Fruit fly (Drosophila melanogaster) whole organism, embryonic: Measurements from ENCODE around the gene Pcif1.

ENCODE experiments used
- CG10431 ChIP-seq: fragments of 200-800 bp; sonication (Bioruptor generic); optimal IDR thresholded peaks from 3 replicates; lab custom pipeline; 2018; ENCODE audit warnings: missing biosample characterization, mild to moderate bottlenecking, missing genetic modification characterization
- CG10979 ChIP-seq: fragments of 200-800 bp; sonication (Bioruptor generic); optimal IDR thresholded peaks from 2 replicates; lab custom pipeline; 2018; ENCODE audit warnings: missing biosample characterization, mild to moderate bottlenecking, missing genetic modification characterization, moderate library complexity
- CG11456 ChIP-seq: fragments of 200-800 bp; sonication (Bioruptor generic); IDR thresholded peaks from 3 replicates; pipeline ENCODE4 v1.3.6; 2022; ENCODE audit warnings: missing biosample characterization, missing genetic modification characterization
- CG11560 ChIP-seq: fragments of 200-800 bp; sonication (Bioruptor generic); IDR thresholded peaks from 3 replicates; pipeline ENCODE4 v1.3.6; 2022; ENCODE audit warnings: missing biosample characterization, missing genetic modification characterization
- CG13624 ChIP-seq: fragments of 200-800 bp; sonication (Bioruptor generic); optimal IDR thresholded peaks from 2 replicates; lab custom pipeline; 2016; ENCODE audit warnings: missing biosample characterization, missing genetic modification characterization
- CG17612 ChIP-seq: fragments of 200-800 bp; sonication (Bioruptor generic); IDR thresholded peaks from 2 replicates; pipeline ENCODE4 v1.3.6; 2022; ENCODE audit warnings: missing biosample characterization, missing genetic modification characterization
- CG30020 ChIP-seq: fragments of 200-800 bp; optimal IDR thresholded peaks from 2 replicates; lab custom pipeline; 2019; ENCODE audit warnings: missing biosample characterization, mild to moderate bottlenecking, missing genetic modification characterization, moderate library complexity
- CG3281 ChIP-seq: fragments of 200-800 bp; sonication (Bioruptor generic); optimal IDR thresholded peaks from 3 replicates; lab custom pipeline; 2017; ENCODE audit warnings: missing biosample characterization, mild to moderate bottlenecking, missing genetic modification characterization
- CG4707 ChIP-seq: fragments of 200-800 bp; sonication (Bioruptor generic); optimal IDR thresholded peaks from 2 replicates; lab custom pipeline; 2018; ENCODE audit warnings: missing biosample characterization, mild to moderate bottlenecking, missing genetic modification characterization, moderate library complexity
- CG6813 ChIP-seq: fragments of 200-800 bp; sonication (Bioruptor generic); optimal IDR thresholded peaks from 2 replicates; lab custom pipeline; 2017; ENCODE audit warnings: missing biosample characterization, missing genetic modification characterization, mild to moderate bottlenecking, moderate library complexity, missing genetic modification reagents
- CG6854 ChIP-seq: fragments of 200-800 bp; sonication (Bioruptor generic); optimal IDR thresholded peaks from 3 replicates; lab custom pipeline; 2017; ENCODE audit warnings: missing biosample characterization, mild to moderate bottlenecking, missing genetic modification characterization
- CG7963 ChIP-seq: fragments of 200-800 bp; sonication (Bioruptor generic); IDR thresholded peaks from 3 replicates; pipeline ENCODE4 v1.3.6; 2022; ENCODE audit warnings: missing biosample characterization, missing genetic modification characterization; ENCODE audit not compliant: partially characterized antibody
- CG8944 ChIP-seq: fragments of 200-800 bp; sonication (Bioruptor generic); optimal IDR thresholded peaks from 3 replicates; lab custom pipeline; 2016; ENCODE audit warnings: missing biosample characterization, missing genetic modification characterization
- Camta ChIP-seq: fragments of 200-800 bp; sonication (Bioruptor generic); optimal IDR thresholded peaks from 2 replicates; lab custom pipeline; 2016; ENCODE audit warnings: missing biosample characterization, missing genetic modification characterization
- Chrac-16 ChIP-seq: fragments of 200-800 bp; sonication (Bioruptor generic); optimal IDR thresholded peaks from 3 replicates; lab custom pipeline; 2016; ENCODE audit warnings: missing biosample characterization, missing genetic modification characterization
- D ChIP-seq, 2 experiments: fragments of 200-800 bp in 1 of 2; fragments of >200 bp in 1 of 2; sonication (Bioruptor generic) in 1 of 2; optimal IDR thresholded peaks; 2 replicates in 1 of 2; 3 replicates in 1 of 2; lab custom pipeline; 2017; ENCODE audit warnings: mild to moderate bottlenecking in 1 of 2, missing biosample characterization in 1 of 2, missing genetic modification characterization in 1 of 2, missing genetic modification reagents in 1 of 2
- Dfd ChIP-seq, 2 experiments: fragments of >200 bp; optimal IDR thresholded peaks; 2 replicates each; lab custom pipeline; 2017; ENCODE audit warnings: missing biosample characterization in 2 of 2, missing genetic modification characterization in 2 of 2
- Fer2 ChIP-seq: fragments of 200-800 bp; sonication (Bioruptor generic); optimal IDR thresholded peaks from 2 replicates; lab custom pipeline; 2018; ENCODE audit warnings: missing biosample characterization, mild to moderate bottlenecking, missing genetic modification characterization, moderate library complexity
- Fer3 ChIP-seq: fragments of 200-800 bp; sonication (Bioruptor generic); optimal IDR thresholded peaks from 2 replicates; lab custom pipeline; 2018; ENCODE audit warnings: missing biosample characterization, mild to moderate bottlenecking, missing genetic modification characterization, moderate library complexity
- HLH54F ChIP-seq: fragments of 200-800 bp; sonication (Bioruptor generic); optimal IDR thresholded peaks from 3 replicates; lab custom pipeline; 2016; ENCODE audit warnings: missing biosample characterization, missing genetic modification characterization
- HmgD ChIP-seq: fragments of 200-800 bp; sonication (Bioruptor generic); optimal IDR thresholded peaks from 3 replicates; lab custom pipeline; 2016; ENCODE audit warnings: missing biosample characterization, missing genetic modification characterization
- Hr78 ChIP-seq, 2 experiments: fragments of 200-800 bp in 1 of 2; fragments of >200 bp in 1 of 2; sonication (Bioruptor generic) in 1 of 2; optimal IDR thresholded peaks; 2 replicates each; lab custom pipeline; 2017 to 2019; ENCODE audit warnings: missing biosample characterization in 2 of 2, missing genetic modification characterization in 2 of 2, mild to moderate bottlenecking in 1 of 2, moderate library complexity in 1 of 2
- Kr ChIP-seq: fragments of 200-800 bp; sonication (Bioruptor generic); optimal IDR thresholded peaks from 2 replicates; lab custom pipeline; 2017; ENCODE audit warnings: missing biosample characterization, mild to moderate bottlenecking, missing genetic modification characterization
- Max ChIP-seq: fragments of 200-800 bp; sonication (Bioruptor generic); optimal IDR thresholded peaks from 2 replicates; lab custom pipeline; 2016; ENCODE audit warnings: missing biosample characterization, mild to moderate bottlenecking, missing genetic modification characterization
- NC2β ChIP-seq: fragments of 200-800 bp; sonication (Bioruptor generic); optimal IDR thresholded peaks from 2 replicates; lab custom pipeline; 2016; ENCODE audit warnings: missing biosample characterization, missing genetic modification characterization
- Nf-YC ChIP-seq: fragments of 200-800 bp; optimal IDR thresholded peaks from 3 replicates; lab custom pipeline; 2019; ENCODE audit warnings: missing biosample characterization, mild to moderate bottlenecking, missing genetic modification characterization, moderate library complexity
- Sox100B ChIP-seq: fragments of 200-800 bp; sonication (Bioruptor generic); optimal IDR thresholded peaks from 3 replicates; lab custom pipeline; 2018; ENCODE audit warnings: missing biosample characterization, mild to moderate bottlenecking, missing genetic modification characterization
- Vsx1 ChIP-seq: fragments of 200-800 bp; sonication (Bioruptor generic); optimal IDR thresholded peaks from 2 replicates; lab custom pipeline; 2017; ENCODE audit warnings: missing biosample characterization, mild to moderate bottlenecking, missing genetic modification characterization, missing genetic modification reagents
- ab ChIP-seq: fragments of 200-800 bp; sonication (Bioruptor generic); optimal IDR thresholded peaks from 2 replicates; lab custom pipeline; 2016; ENCODE audit warnings: missing biosample characterization, missing genetic modification characterization
- ci ChIP-seq: fragments of 200-800 bp; sonication (Bioruptor generic); IDR thresholded peaks from 3 replicates; pipeline ENCODE4 v1.3.6; 2022; ENCODE audit warnings: missing biosample characterization, missing genetic modification characterization
- fd96Cb ChIP-seq: fragments of 200-800 bp; sonication (Bioruptor generic); optimal IDR thresholded peaks from 2 replicates; lab custom pipeline; 2018; ENCODE audit warnings: missing biosample characterization, mild to moderate bottlenecking, missing genetic modification characterization, moderate library complexity
- gem ChIP-seq: fragments of 200-800 bp; sonication (Bioruptor generic); optimal IDR thresholded peaks from 2 replicates; lab custom pipeline; 2019; ENCODE audit warnings: missing biosample characterization, mild to moderate bottlenecking, missing genetic modification characterization, moderate library complexity
- hkb ChIP-seq, 2 experiments: fragments of 200-800 bp in 1 of 2; fragments of >200 bp in 1 of 2; sonication (Bioruptor generic) in 1 of 2; IDR thresholded peaks in 1 of 2; optimal IDR thresholded peaks in 1 of 2; 2 replicates each; pipeline versions ENCODE4 v1.3.6 to Lab custom; 2017 to 2022; ENCODE audit warnings: missing biosample characterization in 1 of 2, missing genetic modification characterization in 1 of 2
- kay ChIP-seq: fragments of 200-800 bp; sonication (Bioruptor generic); optimal IDR thresholded peaks from 2 replicates; lab custom pipeline; 2016; ENCODE audit warnings: missing biosample characterization, missing genetic modification characterization
- pzg ChIP-seq: fragments of 200-800 bp; sonication (Bioruptor generic); optimal IDR thresholded peaks from 3 replicates; lab custom pipeline; 2018; ENCODE audit warnings: missing biosample characterization, mild to moderate bottlenecking, missing genetic modification characterization, moderate library complexity
- schlank ChIP-seq: fragments of 200-800 bp; sonication (Bioruptor generic); optimal IDR thresholded peaks from 2 replicates; lab custom pipeline; 2018; ENCODE audit warnings: missing biosample characterization, mild to moderate bottlenecking, missing genetic modification characterization
- seq ChIP-seq: fragments of 200-800 bp; sonication (Bioruptor generic); IDR thresholded peaks from 2 replicates; pipeline ENCODE4 v1.3.6; 2022; ENCODE audit warnings: missing biosample characterization, missing genetic modification characterization
- sima ChIP-seq: fragments of 200-800 bp; sonication (Bioruptor generic); optimal IDR thresholded peaks from 2 replicates; lab custom pipeline; 2016; ENCODE audit warnings: missing biosample characterization, missing genetic modification characterization
- slbo ChIP-seq: fragments of 200-800 bp; sonication (Bioruptor generic); IDR thresholded peaks from 2 replicates; pipeline ENCODE4 v1.3.6; 2022; ENCODE audit warnings: missing biosample characterization, missing genetic modification characterization
- slou ChIP-seq: fragments of 200-800 bp; sonication (Bioruptor generic); optimal IDR thresholded peaks from 3 replicates; lab custom pipeline; 2016; ENCODE audit warnings: missing biosample characterization, missing genetic modification characterization
- sob ChIP-seq: fragments of 200-800 bp; sonication (Bioruptor generic); IDR thresholded peaks from 2 replicates; pipeline ENCODE4 v1.3.6; 2022; ENCODE audit warnings: missing biosample characterization, missing genetic modification characterization
- trh ChIP-seq: fragments of 200-800 bp; sonication (Bioruptor generic); optimal IDR thresholded peaks from 2 replicates; lab custom pipeline; 2016; ENCODE audit warnings: missing biosample characterization, missing genetic modification characterization
- twi ChIP-seq: fragments of 200-800 bp; optimal IDR thresholded peaks from 2 replicates; lab custom pipeline; 2019; ENCODE audit warnings: missing biosample characterization, mild to moderate bottlenecking, missing genetic modification characterization, moderate library complexity
- usp ChIP-seq: fragments of >200 bp; optimal IDR thresholded peaks from 2 replicates; lab custom pipeline; 2017; ENCODE audit warnings: missing biosample characterization, missing genetic modification characterization
- wdn ChIP-seq: fragments of 200-800 bp; sonication (Bioruptor generic); IDR thresholded peaks from 2 replicates; pipeline ENCODE4 v1.3.6; 2022; ENCODE audit warnings: missing biosample characterization, missing genetic modification characterization
- wek ChIP-seq: fragments of 200-800 bp; sonication (Bioruptor generic); optimal IDR thresholded peaks from 3 replicates; lab custom pipeline; 2018; ENCODE audit warnings: missing biosample characterization, mild to moderate bottlenecking, missing genetic modification characterization, moderate library complexity
- wor ChIP-seq: fragments of 200-800 bp; sonication (Bioruptor generic); IDR thresholded peaks from 2 replicates; pipeline ENCODE4 v1.3.6; 2022; ENCODE audit warnings: missing biosample characterization, missing genetic modification characterization
- z ChIP-seq: fragments of 200-800 bp; sonication (Bioruptor generic); IDR thresholded peaks from 3 replicates; pipeline ENCODE4 v1.3.6; 2022; ENCODE audit warnings: missing biosample characterization, missing genetic modification characterization
- zf30C ChIP-seq: fragments of 200-800 bp; sonication (Bioruptor generic); optimal IDR thresholded peaks from 3 replicates; lab custom pipeline; 2018; ENCODE audit warnings: missing biosample characterization, mild to moderate bottlenecking, missing genetic modification characterization

The Pcif1 gene

DNA sequence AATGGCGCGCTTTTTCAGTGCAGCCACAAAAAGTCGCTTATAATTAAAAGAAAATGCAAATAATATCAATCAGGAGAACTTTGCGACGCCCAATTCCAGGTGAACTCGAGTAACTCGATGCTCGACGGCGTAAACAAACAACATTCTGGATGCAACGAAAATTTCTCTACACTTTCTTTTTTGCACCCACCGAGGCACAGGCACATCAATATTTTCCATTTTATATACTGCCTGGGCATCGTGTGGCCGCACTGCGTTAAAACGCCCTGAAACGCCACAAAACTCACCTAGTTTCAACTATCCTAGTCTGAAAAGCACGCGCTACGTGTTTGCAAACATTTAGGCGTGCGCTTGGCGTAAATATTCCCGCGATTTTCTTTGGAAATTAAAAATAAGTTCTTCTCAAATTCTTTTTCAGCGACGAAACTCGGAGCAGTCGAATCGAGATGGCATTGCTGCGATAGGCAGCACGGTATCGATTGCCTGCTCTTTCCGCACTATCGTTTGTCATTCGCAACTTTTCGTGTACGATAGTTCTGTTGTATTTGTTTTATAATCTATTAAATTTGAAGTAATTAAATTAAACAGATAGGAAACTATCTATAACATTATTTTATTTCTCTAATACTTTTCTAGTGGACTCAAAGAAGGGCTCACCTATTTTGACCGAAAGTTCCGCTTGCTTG is at the start of gene Pcif1 (continued):
- TF ChIP-seq Camta (GFP tag; lab: Kevin White, UChicago) (no peak), CG11560 (tag; lab: Robert Waterston, UW) (no peak), Max (GFP tag; lab: Kevin White, UChicago) (no peak), ab (GFP tag; lab: Kevin White, UChicago) (no peak), kay (GFP tag; lab: Kevin White, UChicago) (no peak), Chrac-16 (GFP tag; lab: Kevin White, UChicago) (no peak), CG4707 (no peak), CG8944 (GFP tag; lab: Kevin White, UChicago) (no peak), wor (GFP tag; lab: Robert Waterston, UW) (no peak), gem (no peak), Fer2 (tag; lab: Kevin White, UChicago) (no peak), zf30C (GFP tag; lab: Kevin White, UChicago) (no peak), slbo (GFP tag; lab: Robert Waterston, UW) (peak; percentile 56), twi (tag; lab: Kevin White, UChicago) (no peak), CG17612 (GFP tag; lab: Robert Waterston, UW) (no peak), CG13624 (GFP tag; lab: Kevin White, UChicago) (no peak), Vsx1 (GFP tag; lab: Kevin White, UChicago) (no peak), CG11456 (GFP tag; lab: Robert Waterston, UW) (no peak), z (no peak), sob (0 out of 2 replicates have a peak, but pooled peaks have one; percentile 57), schlank (tag; lab: Kevin White, UChicago) (peak; percentile 1), Kr (GFP tag; lab: Kevin White, UChicago) (no peak), fd96Cb (tag; lab: Kevin White, UChicago) (no peak), CG6854 (GFP tag; lab: Kevin White, UChicago) (peak; percentile 37), Sox100B (GFP tag; lab: Kevin White, UChicago) (peak; percentile 3), Dfd (GFP tag; optimal IDR thresholded peaks at IDR 0.05; lab: Kevin White, UChicago) (no peak), NC2β (no peak), HmgD (GFP tag; lab: Kevin White, UChicago) (peak; percentile 22), CG7963 (GFP tag; lab: Robert Waterston, UW) (peak; percentile 99), CG30020 (peak; percentile 62), wek (GFP tag; lab: Kevin White, UChicago) (no peak), wdn (GFP tag; lab: Robert Waterston, UW) (no peak), usp (GFP tag; lab: Kevin White, UChicago) (no peak), CG10979 (peak; percentile 6), Nf-YC (tag; lab: Kevin White, UChicago) (peak; percentile 3), pzg (peak; percentile 81), sima (GFP tag; lab: Kevin White, UChicago) (no peak), HLH54F (no peak), Hr78 (GFP tag; optimal IDR thresholded peaks at IDR 0.05; lab: Kevin White, UChicago) (no peak), CG10431 (GFP tag; lab: Kevin White, UChicago) (no peak), D (optimal IDR thresholded peaks at IDR 0.05; lab: Kevin White, UChicago) (no peak), D (GFP tag; optimal IDR thresholded peaks at IDR 0.05; lab: Kevin White, UChicago) (no peak), CG6813 (GFP tag; lab: Kevin White, UChicago) (no peak), CG3281 (GFP tag; lab: Kevin White, UChicago) (no peak), seq (GFP tag; lab: Robert Waterston, UW) (no peak), slou (GFP tag; lab: Kevin White, UChicago) (no peak), hkb (optimal IDR thresholded peaks at IDR 0.05; lab: Kevin White, UChicago) (no peak), hkb (GFP tag; IDR thresholded peaks at IDR 0.05; lab: Robert Waterston, UW) (no peak), Fer3 (tag; lab: Kevin White, UChicago) (no peak), ci (GFP tag; lab: Robert Waterston, UW) (peak; percentile 39; the same call in 1 of the 3 replicates), trh (GFP tag; lab: Kevin White, UChicago) (no peak)
